Worm (Caenorhabditis elegans): ENCODE data around the gene cld-9.

Gene cld-9

DNA sequence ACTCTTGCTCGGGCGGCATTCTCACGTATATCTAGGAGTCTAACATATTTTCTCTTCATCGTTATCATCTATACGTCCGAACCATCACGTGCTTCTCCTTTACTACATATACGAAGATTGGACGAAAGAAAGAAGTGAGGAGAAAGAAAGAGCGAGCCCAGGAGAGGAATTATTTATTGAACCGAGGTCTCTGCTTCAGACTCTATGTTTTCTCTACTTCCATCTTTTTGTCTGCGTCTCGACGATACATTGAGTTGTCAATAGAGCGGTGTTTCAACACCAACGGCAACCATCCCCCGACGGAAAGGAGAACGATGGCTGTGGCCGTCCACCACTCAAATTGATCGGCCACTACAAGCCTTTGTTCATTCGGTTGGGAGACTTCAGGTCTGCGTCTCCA lies 37.7 kb upstream of the cld-9 start (continued):
- peak; percentile 70 for TF ChIP-seq ceh-48 (tag; optimal IDR thresholded peaks at IDR 0.05)
- no peak for TF ChIP-seq ama-1 (optimal IDR thresholded peaks at IDR 0.05)
- 0 out of 2 replicates have a peak, but pooled peaks have one; percentile 34 for TF ChIP-seq unc-3 (GFP tag; conservative IDR thresholded peaks at IDR 0.05)
- TF ChIP-seq unc-3 (tag; optimal IDR thresholded peaks at IDR 0.05) = no peak
- no peak for TF ChIP-seq nhr-11 (tag; optimal IDR thresholded peaks at IDR 0.05)
- peak; percentile 38 for TF ChIP-seq pha-2 (tag; optimal IDR thresholded peaks at IDR 0.05)
- TF ChIP-seq eyg-1 (tag; optimal IDR thresholded peaks at IDR 0.05) = no peak
- TF ChIP-seq pat-9 (tag; optimal IDR thresholded peaks at IDR 0.05) = peak; percentile 33
- peak; percentile 14 for TF ChIP-seq T23F11.4 (GFP tag; optimal IDR thresholded peaks at IDR 0.05)
- peak; percentile 38 for TF ChIP-seq syd-9 (tag; optimal IDR thresholded peaks at IDR 0.05)
- peak; percentile 18 for TF ChIP-seq C08G9.2 (tag; optimal IDR thresholded peaks at IDR 0.05)
- no peak for TF ChIP-seq tbx-7 (tag; optimal IDR thresholded peaks at IDR 0.05)
- TF ChIP-seq pqm-1 (tag; optimal IDR thresholded peaks at IDR 0.05) = no peak
- no peak for TF ChIP-seq ceh-45 (GFP tag; IDR thresholded peaks at IDR 0.05)
- TF ChIP-seq K02D7.2 (tag; optimal IDR thresholded peaks at IDR 0.05) = no peak
- TF ChIP-seq pax-1 (tag; optimal IDR thresholded peaks at IDR 0.05) = peak; percentile 57
- TF ChIP-seq hlh-15 (tag; optimal IDR thresholded peaks at IDR 0.05) = no peak
- peak; percentile 13 for TF ChIP-seq ztf-16 (tag; optimal IDR thresholded peaks at IDR 0.05)
- TF ChIP-seq ahr-1 (tag; optimal IDR thresholded peaks at IDR 0.05) = no peak
- no peak for TF ChIP-seq che-1 (tag; optimal IDR thresholded peaks at IDR 0.05)
- no peak for TF ChIP-seq ttx-3 (tag; optimal IDR thresholded peaks at IDR 0.05)
- peak; percentile 47 for TF ChIP-seq hlh-8 (tag; optimal IDR thresholded peaks at IDR 0.05)
- no peak for TF ChIP-seq pha-4 (tag; optimal IDR thresholded peaks at IDR 0.05)
- TF ChIP-seq ceh-30 (tag; optimal IDR thresholded peaks at IDR 0.05) = peak; percentile 90
- TF ChIP-seq Y22D7AL.16 (tag; optimal IDR thresholded peaks at IDR 0.05) = peak; percentile 27
- TF ChIP-seq lin-11 (tag; optimal IDR thresholded peaks at IDR 0.05) = no peak
- TF ChIP-seq nfya-1 (tag; optimal IDR thresholded peaks at IDR 0.05) = peak; percentile 94
- peak; percentile 81 for TF ChIP-seq dve-1 (tag; optimal IDR thresholded peaks at IDR 0.05)
- peak; percentile 85 for TF ChIP-seq ceh-18 (tag; optimal IDR thresholded peaks at IDR 0.05)
- no peak for TF ChIP-seq zip-5 (tag; optimal IDR thresholded peaks at IDR 0.05)
- peak; percentile 42 for TF ChIP-seq fax-1 (tag; optimal IDR thresholded peaks at IDR 0.05)
- peak; percentile 86 for TF ChIP-seq ceh-34 (tag; optimal IDR thresholded peaks at IDR 0.05)
- TF ChIP-seq C38D4.7 (GFP tag; optimal IDR thresholded peaks at IDR 0.05) = no peak
- TF ChIP-seq dmd-4 (tag; optimal IDR thresholded peaks at IDR 0.05; ENCODE audit: borderline replicate concordance) = peak; percentile 83
- peak; percentile 36 for TF ChIP-seq sox-2 (GFP tag; IDR thresholded peaks at IDR 0.05)
- TF ChIP-seq sdc-2 (tag; optimal IDR thresholded peaks at IDR 0.05) = no peak
- no peak for TF ChIP-seq gmeb-2 (tag; optimal IDR thresholded peaks at IDR 0.05)
- peak; percentile 47 for TF ChIP-seq lim-6 (tag; optimal IDR thresholded peaks at IDR 0.05)
- TF ChIP-seq F13H6.1 (tag; optimal IDR thresholded peaks at IDR 0.05) = peak; percentile 58
- TF ChIP-seq hlh-30 (tag; optimal IDR thresholded peaks at IDR 0.05; ENCODE audit: insufficient read depth) = peak; percentile 71
- no peak for TF ChIP-seq fkh-10 (GFP tag; optimal IDR thresholded peaks at IDR 0.05)
- TF ChIP-seq hlh-13 (GFP tag; optimal IDR thresholded peaks at IDR 0.05) = no peak
- no peak for TF ChIP-seq pros-1 (tag; optimal IDR thresholded peaks at IDR 0.05)
- no peak for TF ChIP-seq odd-2 (tag; optimal IDR thresholded peaks at IDR 0.05)
- TF ChIP-seq mec-3 (tag; optimal IDR thresholded peaks at IDR 0.05; ENCODE audit: borderline replicate concordance) = no peak
- TF ChIP-seq ceh-22 (tag; optimal IDR thresholded peaks at IDR 0.05) = no peak
- peak; percentile 73 for TF ChIP-seq ets-4 (tag; optimal IDR thresholded peaks at IDR 0.05)
- TF ChIP-seq ceh-19 (GFP tag; optimal IDR thresholded peaks at IDR 0.05) = peak; percentile 31
- TF ChIP-seq sox-4 (tag; optimal IDR thresholded peaks at IDR 0.05) = no peak
- no peak for TF ChIP-seq npax-4 (tag; optimal IDR thresholded peaks at IDR 0.05)
- TF ChIP-seq ceh-6 (GFP tag; optimal IDR thresholded peaks at IDR 0.05) = peak; percentile 27
- no peak for TF ChIP-seq pag-3 (tag; optimal IDR thresholded peaks at IDR 0.05; ENCODE audit: borderline replicate concordance)

Data from whole organism, late embryonic.